Worm (Caenorhabditis elegans) whole organism, young adult: ENCODE data around the gene Y37H2A.10.

Source experiments
- B0019.2 ChIP-seq: fragments of 200-800 bp; sonication (Bioruptor generic); conservative IDR thresholded peaks from 2 replicates; pipeline ENCODE4 v1.3.6; 2022; ENCODE audit warnings: missing genetic modification reagents, missing genetic modification characterization, missing compliant biosample characterization
- F52B5.7 ChIP-seq: sonication (generic microtip); optimal IDR thresholded peaks from 2 replicates; lab custom pipeline; 2016; ENCODE audit warnings: mild to moderate bottlenecking, missing genetic modification characterization, missing compliant biosample characterization
- ama-1 ChIP-seq, 3 experiments: fragments of 150-350 bp in 1 of 3; sonication (generic microtip) in 2 of 3; optimal IDR thresholded peaks; 2 replicates each; lab custom pipeline; 2014 to 2018; ENCODE audit warnings: missing biosample characterization in 2 of 3, missing genetic modification characterization in 2 of 3, missing genetic modification reagents in 2 of 3
- dox-1 ChIP-seq: fragments of 200-800 bp; sonication (Bioruptor generic); IDR thresholded peaks from 2 replicates; pipeline ENCODE4 v1.3.6; 2022; ENCODE audit warnings: missing genetic modification reagents, missing genetic modification characterization, missing compliant biosample characterization
- him-1 ChIP-seq: sonication (generic microtip); optimal IDR thresholded peaks from 2 replicates; lab custom pipeline; 2016; ENCODE audit warnings: missing genotype, missing genetic modification reagents, missing genetic modification characterization, missing compliant biosample characterization
- snpc-4 ChIP-seq, 5 experiments: fragments of 150-350 bp in 1 of 5; sonication (generic microtip) in 4 of 5; optimal IDR thresholded peaks; 2 replicates each; lab custom pipeline; 2014 to 2018; ENCODE audit warnings: missing genetic modification characterization in 5 of 5, missing biosample characterization in 3 of 5, antibody characterized with exemption in 2 of 5, mild to moderate bottlenecking in 2 of 5, missing compliant biosample characterization in 2 of 5, missing genotype in 2 of 5, moderate library complexity in 2 of 5, missing genetic modification reagents in 1 of 5
- tbp1 ChIP-seq: fragments of 200-800 bp; sonication (Bioruptor generic); optimal IDR thresholded peaks from 2 replicates; lab custom pipeline; 2018; ENCODE audit warnings: mild to moderate bottlenecking, missing genetic modification characterization, missing compliant biosample characterization
- unc-62 ChIP-seq: fragments of 150-350 bp; optimal IDR thresholded peaks from 2 replicates; lab custom pipeline; 2014; ENCODE audit warnings: missing biosample characterization, missing genetic modification reagents, missing genetic modification characterization

- no peak for TF ChIP-seq snpc-4 (GFP tag; optimal IDR thresholded peaks at IDR 0.05; lab: Kevin White, UChicago)
- no peak for TF ChIP-seq snpc-4 (tag; optimal IDR thresholded peaks at IDR 0.05; lab: Kevin White, UChicago)
- TF ChIP-seq him-1 (tag; lab: Kevin White, UChicago): peak; percentile 83
- no peak for TF ChIP-seq F52B5.7 (tag; lab: Kevin White, UChicago)
- no peak for TF ChIP-seq ama-1 (optimal IDR thresholded peaks at IDR 0.05; lab: Kevin White, UChicago)
- no peak for TF ChIP-seq ama-1 (GFP tag; optimal IDR thresholded peaks at IDR 0.05; lab: Kevin White, UChicago)
- no peak for TF ChIP-seq dox-1
- no peak for TF ChIP-seq B0019.2 (GFP tag; lab: Robert Waterston, UW)
- no peak for TF ChIP-seq unc-62 (GFP tag; lab: Kevin White, UChicago)
- TF ChIP-seq tbp1 (GFP tag; lab: Kevin White, UChicago): no peak
Measured at ce11 chrV:18131049-18131448, 7.7 kb upstream of the Y37H2A.10 start, which contains the start of gene Y37H2A.12.
